Worm (Caenorhabditis elegans): ENCODE results near the gene F47C12.7.

- TF ChIP-seq flt-1 (GFP tag; IDR thresholded peaks at IDR 0.05): no peak
- no peak for TF ChIP-seq ztf-23 (GFP tag; IDR thresholded peaks at IDR 0.05)
- no peak for TF ChIP-seq klf-2 (GFP tag; conservative IDR thresholded peaks at IDR 0.05)
- no peak for TF ChIP-seq tab-1 (GFP tag; IDR thresholded peaks at IDR 0.05)
- no peak for TF ChIP-seq cog-1 (tag; optimal IDR thresholded peaks at IDR 0.05)
Observed at ce11 chrIV:4021847-4022780, 26.8 kb upstream of the F47C12.7 start.

Data from whole organism, midembryonic.